Worm (Caenorhabditis elegans): ENCODE measurements around the gene rpb-6.

rpb-6 gene

DNA sequence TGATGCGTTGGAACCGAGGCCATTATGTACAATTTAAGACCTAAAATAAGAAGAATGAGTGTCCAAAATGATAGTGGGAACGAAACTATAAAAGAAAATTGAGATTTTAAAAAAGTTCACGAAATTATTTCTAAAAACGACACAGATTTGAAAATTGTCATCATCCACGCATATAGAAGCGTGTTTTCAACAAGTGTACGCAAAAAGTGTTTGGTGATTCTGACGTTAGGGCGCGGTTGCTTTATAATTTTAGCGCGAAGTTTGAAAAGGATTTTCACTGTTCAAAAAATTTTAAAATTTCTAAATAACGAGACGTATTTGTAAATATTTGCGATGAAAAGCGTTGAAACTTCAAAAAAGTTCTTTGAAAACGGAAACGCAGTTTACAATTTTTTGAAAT is 15.8 kb upstream of the rpb-6 start, which contains the start of gene cdc-48.1 (continued):
- TF ChIP-seq somi-1 (GFP tag; optimal IDR thresholded peaks at IDR 0.05) (peak; percentile 99), Y67H2A.10 (GFP tag; conservative IDR thresholded peaks at IDR 0.05) (peak; percentile 98), ztf-22 (GFP tag; optimal IDR thresholded peaks at IDR 0.05) (peak; percentile 97), hmg-1.2 (GFP tag; IDR thresholded peaks at IDR 0.05) (peak; percentile 94), madf-10 (tag; optimal IDR thresholded peaks at IDR 0.05) (peak; percentile 97), madf-6 (GFP tag; IDR thresholded peaks at IDR 0.05) (peak; percentile 99), egl-18 (GFP tag; IDR thresholded peaks at IDR 0.05) (peak; percentile 99), hlh-26 (GFP tag; conservative IDR thresholded peaks at IDR 0.05) (no peak), B0261.1 (tag; optimal IDR thresholded peaks at IDR 0.05) (peak; percentile 48), lin-40 (tag; optimal IDR thresholded peaks at IDR 0.05) (peak; percentile 99), snpc-3.4 (tag; optimal IDR thresholded peaks at IDR 0.05) (peak; percentile 99), cebp-2 (GFP tag; IDR thresholded peaks at IDR 0.05) (peak; percentile 91; the same call in 1 of the 2 replicates), dpff-1 (tag; optimal IDR thresholded peaks at IDR 0.05) (peak; percentile 11), B0019.2 (GFP tag; conservative IDR thresholded peaks at IDR 0.05) (peak; percentile 98), egrh-3 (GFP tag; IDR thresholded peaks at IDR 0.05) (peak; percentile 64; the same call in 1 of the 2 replicates), sdz-38 (tag; optimal IDR thresholded peaks at IDR 0.05) (no peak), madf-8 (GFP tag; conservative IDR thresholded peaks at IDR 0.05) (peak; percentile 94), mes-4 (tag; optimal IDR thresholded peaks at IDR 0.05) (peak; percentile 86), F22D6.2 (tag; optimal IDR thresholded peaks at IDR 0.05) (peak; percentile 95), Y53F4B.3 (GFP tag; IDR thresholded peaks at IDR 0.05) (peak; percentile 94), mxl-1 (tag; optimal IDR thresholded peaks at IDR 0.05) (no peak), lsy-27 (tag; optimal IDR thresholded peaks at IDR 0.05; ENCODE audit: borderline replicate concordance, insufficient read depth) (peak; percentile 70), mel-28 (tag; optimal IDR thresholded peaks at IDR 0.05; ENCODE audit: borderline replicate concordance) (peak; percentile 82), F55B11.4 (tag; optimal IDR thresholded peaks at IDR 0.05; ENCODE audit: borderline replicate concordance, insufficient read depth) (no peak), him-1 (tag; optimal IDR thresholded peaks at IDR 0.05) (peak; percentile 97), akir-1 (GFP tag; optimal IDR thresholded peaks at IDR 0.05) (peak; percentile 75), K12H6.12 (tag; optimal IDR thresholded peaks at IDR 0.05) (peak; percentile 100), egl-44 (GFP tag; IDR thresholded peaks at IDR 0.05) (peak; percentile 98), snpc-1.3 (tag; optimal IDR thresholded peaks at IDR 0.05; ENCODE audit: insufficient read depth) (peak; percentile 98), ceh-79 (tag; optimal IDR thresholded peaks at IDR 0.05) (peak; percentile 88)

DNA sequence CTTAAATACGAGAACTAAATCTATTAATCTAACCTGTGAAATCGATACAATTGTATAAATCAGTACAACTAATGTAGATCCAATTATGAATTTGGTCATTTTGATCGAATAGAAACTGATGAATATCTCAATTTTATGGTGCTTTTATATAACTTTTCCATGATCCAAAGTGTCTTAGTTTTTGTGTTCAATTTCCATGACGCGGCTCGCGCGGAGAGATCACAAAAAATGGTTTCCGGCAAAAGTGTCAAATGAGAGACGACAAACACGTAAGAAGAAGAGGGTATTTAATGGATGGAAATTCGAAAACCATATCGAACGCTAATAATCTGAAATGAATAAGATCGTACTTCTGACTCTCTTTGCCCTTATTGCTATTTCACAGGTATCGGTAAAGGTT is 14.6 kb upstream of the rpb-6 start, which contains the start of the genes C06A1.6 and C06A1.7:
Gene C06A1.6 (minus strand): TSS at position 101 of the 400 bp plus-strand sequence.
Gene C06A1.7 (plus strand): TSS at position 314 of the 400 bp plus-strand sequence.
- TF ChIP-seq zfh-2 (GFP tag; conservative IDR thresholded peaks at IDR 0.05) (no peak), zim-3 (tag; optimal IDR thresholded peaks at IDR 0.05) (no peak), let-526 (GFP tag; IDR thresholded peaks at IDR 0.05) (no peak), mcd-1 (GFP tag; IDR thresholded peaks at IDR 0.05) (no peak), ztf-28 (GFP tag; IDR thresholded peaks at IDR 0.05) (no peak), C06A6.2 (GFP tag; conservative IDR thresholded peaks at IDR 0.05) (no peak), Y53F4B.3 (GFP tag; IDR thresholded peaks at IDR 0.05) (no peak), hlh-12 (tag; optimal IDR thresholded peaks at IDR 0.05) (no peak), ztf-25 (GFP tag; IDR thresholded peaks at IDR 0.05) (no peak), snpc-1.3 (tag; optimal IDR thresholded peaks at IDR 0.05; ENCODE audit: insufficient read depth) (no peak), F33H1.4 (GFP tag; IDR thresholded peaks at IDR 0.05) (no peak), Y53G8AR.9 (GFP tag; conservative IDR thresholded peaks at IDR 0.05) (no peak)

Data from whole organism, young adult.